Worm (Caenorhabditis elegans) whole organism, young adult: ENCODE data around the gene cup-15.
A peak's percentile ranks its signal among the peaks of the same experiment; 100 is the strongest.

Source experiments
- C17E4.6 ChIP-seq: fragments of 200-800 bp; sonication (Bioruptor generic); IDR thresholded peaks from 2 replicates; pipeline ENCODE4 v1.3.6; 2022; ENCODE audit warnings: missing genetic modification reagents, missing genetic modification characterization, missing compliant biosample characterization
- F33H1.4 ChIP-seq: fragments of 200-800 bp; sonication (Bioruptor generic); IDR thresholded peaks from 2 replicates; pipeline ENCODE4 v1.3.6; 2022; ENCODE audit warnings: missing genetic modification reagents, missing genetic modification characterization, missing compliant biosample characterization
- F49E8.2 ChIP-seq: sonication (generic microtip); optimal IDR thresholded peaks from 3 replicates; lab custom pipeline; 2017; ENCODE audit warnings: missing genetic modification characterization, mild to moderate bottlenecking, missing compliant biosample characterization, antibody characterized with exemption, moderate library complexity; ENCODE audit not compliant: insufficient read depth
- K11D2.4 ChIP-seq: fragments of 200-800 bp; sonication (Bioruptor generic); IDR thresholded peaks from 2 replicates; pipeline ENCODE4 v1.3.6; 2022; ENCODE audit warnings: missing genetic modification reagents, missing genetic modification characterization, missing compliant biosample characterization
- atf-7 ChIP-seq: sonication (generic microtip); optimal IDR thresholded peaks from 2 replicates; lab custom pipeline; 2017; ENCODE audit warnings: mild to moderate bottlenecking, missing genetic modification characterization, missing compliant biosample characterization
- cebp-1 ChIP-seq, 2 experiments: fragments of 200-800 bp in 1 of 2; sonication (Bioruptor generic) in 1 of 2; sonication (generic microtip) in 1 of 2; IDR thresholded peaks in 1 of 2; optimal IDR thresholded peaks in 1 of 2; 2 replicates each; pipeline versions ENCODE4 v1.3.6 to Lab custom; 2017 to 2022; ENCODE audit warnings: missing compliant biosample characterization in 2 of 2, missing genetic modification characterization in 2 of 2, mild to moderate bottlenecking in 1 of 2, missing genetic modification reagents in 1 of 2, moderate library complexity in 1 of 2
- ceh-79 ChIP-seq: sonication (generic microtip); optimal IDR thresholded peaks from 2 replicates; lab custom pipeline; 2017; ENCODE audit warnings: mild to moderate bottlenecking, missing genetic modification characterization, missing compliant biosample characterization
- dox-1 ChIP-seq: fragments of 200-800 bp; sonication (Bioruptor generic); IDR thresholded peaks from 2 replicates; pipeline ENCODE4 v1.3.6; 2022; ENCODE audit warnings: missing genetic modification reagents, missing genetic modification characterization, missing compliant biosample characterization
- him-1 ChIP-seq: sonication (generic microtip); optimal IDR thresholded peaks from 2 replicates; lab custom pipeline; 2016; ENCODE audit warnings: missing genotype, missing genetic modification reagents, missing genetic modification characterization, missing compliant biosample characterization
- hlh-26 ChIP-seq: fragments of 200-800 bp; sonication (Bioruptor generic); conservative IDR thresholded peaks from 2 replicates; pipeline ENCODE4 v1.3.6; 2022; ENCODE audit warnings: missing genetic modification reagents, missing genetic modification characterization, missing compliant biosample characterization
- hmg-1.2 ChIP-seq: fragments of 200-800 bp; sonication (Bioruptor generic); IDR thresholded peaks from 2 replicates; pipeline ENCODE4 v1.3.6; 2022; ENCODE audit warnings: missing genetic modification reagents, missing genetic modification characterization, missing compliant biosample characterization
- let-526 ChIP-seq: fragments of 200-800 bp; sonication (Bioruptor generic); IDR thresholded peaks from 2 replicates; pipeline ENCODE4 v1.3.6; 2022; ENCODE audit warnings: missing genetic modification reagents, missing genetic modification characterization, missing compliant biosample characterization
- let-607 ChIP-seq, 2 experiments: fragments of 200-800 bp in 1 of 2; sonication (Bioruptor generic) in 1 of 2; sonication (generic microtip) in 1 of 2; optimal IDR thresholded peaks; 2 replicates each; lab custom pipeline; 2016 to 2018; ENCODE audit warnings: mild to moderate bottlenecking in 2 of 2, missing compliant biosample characterization in 2 of 2, missing genetic modification characterization in 2 of 2, moderate library complexity in 2 of 2, missing genotype in 1 of 2
- lin-40 ChIP-seq: sonication (generic microtip); optimal IDR thresholded peaks from 2 replicates; lab custom pipeline; 2016; ENCODE audit warnings: missing genetic modification characterization, mild to moderate bottlenecking, missing compliant biosample characterization, missing genotype, missing genetic modification reagents
- lsy-27 ChIP-seq: sonication (generic microtip); optimal IDR thresholded peaks from 2 replicates; lab custom pipeline; 2017; ENCODE audit warnings: missing genetic modification characterization, mild to moderate bottlenecking, missing compliant biosample characterization, antibody characterized with exemption, missing genotype, borderline replicate concordance; ENCODE audit not compliant: insufficient read depth
- mes-4 ChIP-seq: sonication (generic microtip); optimal IDR thresholded peaks from 2 replicates; lab custom pipeline; 2016; ENCODE audit warnings: missing genotype, missing genetic modification characterization, missing compliant biosample characterization
- mxl-1 ChIP-seq: sonication (generic microtip); optimal IDR thresholded peaks from 2 replicates; lab custom pipeline; 2016; ENCODE audit warnings: missing genetic modification characterization, missing compliant biosample characterization
- nfya-1 ChIP-seq: sonication (generic microtip); optimal IDR thresholded peaks from 2 replicates; lab custom pipeline; 2017; ENCODE audit warnings: antibody characterized with exemption, missing compliant biosample characterization, missing genetic modification characterization, borderline replicate concordance; ENCODE audit not compliant: insufficient read depth
- nhr-27 ChIP-seq: fragments of 200-800 bp; sonication (Bioruptor generic); optimal IDR thresholded peaks from 2 replicates; lab custom pipeline; 2018; ENCODE audit warnings: mild to moderate bottlenecking, missing genetic modification characterization, moderate library complexity, missing compliant biosample characterization
- nhr-80 ChIP-seq: sonication (generic microtip); optimal IDR thresholded peaks from 2 replicates; lab custom pipeline; 2016; ENCODE audit warnings: missing genetic modification characterization, missing compliant biosample characterization
- repo-1 ChIP-seq: sonication (generic microtip); optimal IDR thresholded peaks from 2 replicates; lab custom pipeline; 2017; ENCODE audit warnings: mild to moderate bottlenecking, missing genetic modification characterization, missing compliant biosample characterization
- snpc-4 ChIP-seq, 5 experiments: fragments of 150-350 bp in 1 of 5; sonication (generic microtip) in 4 of 5; optimal IDR thresholded peaks; 2 replicates each; lab custom pipeline; 2014 to 2018; ENCODE audit warnings: missing genetic modification characterization in 5 of 5, missing biosample characterization in 3 of 5, antibody characterized with exemption in 2 of 5, mild to moderate bottlenecking in 2 of 5, missing compliant biosample characterization in 2 of 5, missing genotype in 2 of 5, moderate library complexity in 2 of 5, missing genetic modification reagents in 1 of 5
- sptf-2 ChIP-seq: fragments of 200-800 bp; sonication (Bioruptor generic); optimal IDR thresholded peaks from 2 replicates; lab custom pipeline; 2018; ENCODE audit warnings: mild to moderate bottlenecking, missing genetic modification characterization, missing compliant biosample characterization
- unc-62 ChIP-seq: fragments of 150-350 bp; optimal IDR thresholded peaks from 2 replicates; lab custom pipeline; 2014; ENCODE audit warnings: missing biosample characterization, missing genetic modification reagents, missing genetic modification characterization
- ztf-3 ChIP-seq: fragments of 200-800 bp; sonication (Bioruptor generic); optimal IDR thresholded peaks from 2 replicates; lab custom pipeline; 2018; ENCODE audit warnings: mild to moderate bottlenecking, missing genetic modification characterization, missing compliant biosample characterization

The cup-15 gene

ce11 chrII:9322870-9323349, 29.9 kb upstream of the cup-15 start, which contains the start of gene rab-39:
Gene rab-39, minus strand, starts transcription at chrII:9322920.
- TF ChIP-seq C17E4.6 (GFP tag; lab: Robert Waterston, UW), result no peak
- no peak for TF ChIP-seq F49E8.2 (tag; lab: Kevin White, UChicago)
- no peak for TF ChIP-seq snpc-4 (GFP tag; optimal IDR thresholded peaks at IDR 0.05; lab: Kevin White, UChicago)
- no peak for TF ChIP-seq snpc-4 (tag; optimal IDR thresholded peaks at IDR 0.05; lab: Kevin White, UChicago)
- no peak for TF ChIP-seq atf-7
- TF ChIP-seq him-1, result no peak
- no peak for TF ChIP-seq repo-1 (tag; lab: Kevin White, UChicago)
- peak; percentile 74 for TF ChIP-seq F33H1.4 (GFP tag; lab: Robert Waterston, UW)

DNA sequence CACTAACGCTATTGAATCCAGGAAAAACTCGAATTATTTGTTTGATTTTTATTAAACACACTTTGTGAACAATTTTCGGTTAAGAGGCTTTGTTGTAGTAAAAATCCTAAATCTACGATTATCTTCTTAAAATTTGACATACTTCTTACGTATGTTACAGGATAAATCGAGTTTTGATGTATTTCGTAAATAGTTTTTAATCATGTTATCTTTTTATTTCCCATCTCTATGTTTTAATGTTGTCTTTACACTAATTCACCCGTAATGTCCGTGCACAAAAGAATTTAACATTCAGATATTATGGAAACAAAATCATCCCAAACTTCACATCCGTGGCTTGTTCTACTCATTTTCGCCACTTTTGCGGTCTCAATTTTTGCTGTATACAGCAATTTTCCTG, 29.1 kb upstream of the cup-15 start, which contains the start of gene egli-1:
TSS of gene egli-1 (plus strand) at position 301 of the 400 bp plus-strand sequence.
- TF ChIP-seq nhr-27, result no peak
- TF ChIP-seq mes-4 (tag; lab: Kevin White, UChicago), result no peak
- no peak for TF ChIP-seq cebp-1 (GFP tag; IDR thresholded peaks at IDR 0.05; lab: Robert Waterston, UW)
- TF ChIP-seq cebp-1 (tag; optimal IDR thresholded peaks at IDR 0.05; lab: Kevin White, UChicago), result peak; percentile 66

DNA sequence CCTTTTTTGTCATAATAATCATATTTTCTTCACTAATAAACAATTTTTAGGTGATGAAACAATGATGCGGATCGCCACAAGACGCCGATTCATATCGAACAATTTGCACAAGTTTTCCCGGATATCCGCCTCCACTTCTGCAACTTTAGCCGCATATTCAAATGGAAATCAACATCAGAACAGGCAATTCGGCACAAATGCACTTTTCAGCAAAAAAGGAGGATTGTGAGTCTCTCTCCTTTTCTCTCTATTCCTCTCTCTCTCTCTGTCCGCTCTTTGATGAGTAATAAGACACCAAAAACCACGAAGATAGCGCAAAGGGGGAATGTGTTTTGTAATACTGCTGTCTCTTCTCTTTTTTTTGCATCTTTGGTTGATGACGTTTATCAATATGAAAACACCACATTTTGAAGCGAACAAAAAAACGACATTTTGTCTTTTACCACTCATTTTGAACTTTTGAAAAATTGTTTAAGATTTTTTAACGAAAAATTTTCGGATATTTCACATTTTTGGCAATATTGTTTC, 27.9 kb upstream of the cup-15 start, which contains the start of gene eat-3:
TSS of gene eat-3 (plus strand) at position 51 of the 528 bp plus-strand sequence.
- TF ChIP-seq mxl-1 (tag; lab: Kevin White, UChicago), result no peak
- TF ChIP-seq lin-40 (tag; lab: Kevin White, UChicago), result peak; percentile 17
- no peak for TF ChIP-seq cebp-1 (GFP tag; IDR thresholded peaks at IDR 0.05; lab: Robert Waterston, UW)
- TF ChIP-seq cebp-1 (tag; optimal IDR thresholded peaks at IDR 0.05; lab: Kevin White, UChicago), result peak; percentile 43

DNA sequence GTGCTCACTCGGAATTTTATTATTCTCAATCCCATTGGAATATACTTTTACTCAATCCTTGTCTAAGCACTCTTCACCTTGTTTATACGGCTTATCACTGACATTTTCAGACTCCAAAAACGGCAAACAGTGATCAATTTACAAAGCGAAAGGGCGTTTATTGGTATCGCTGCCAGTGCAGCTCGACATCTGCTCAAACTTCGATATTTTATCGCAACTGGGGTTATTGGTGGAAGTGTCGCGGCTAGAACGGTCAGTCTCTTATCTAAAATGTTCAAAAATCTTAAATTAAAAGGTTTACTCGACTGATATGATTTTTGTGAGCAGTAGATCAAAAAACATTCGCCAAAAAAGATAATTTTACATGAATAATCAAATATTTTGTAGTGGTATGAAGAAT, 27.2 kb upstream of the cup-15 start:
- TF ChIP-seq let-526 (no peak), nhr-27 (no peak), nhr-80 (tag; lab: Kevin White, UChicago) (peak; percentile 80), nfya-1 (no peak), dox-1 (GFP tag; lab: Robert Waterston, UW) (peak; percentile 47; the same call in 1 of the 2 replicates)

ce11 chrII:9329474-9329873, 23.3 kb upstream of the cup-15 start, which contains the start of gene wbp-2:
Gene wbp-2, plus strand, starts transcription at chrII:9329774.
- TF ChIP-seq sptf-2 (GFP tag; lab: Kevin White, UChicago) (no peak), hmg-1.2 (GFP tag; lab: Robert Waterston, UW) (0 out of 2 replicates have a peak, but pooled peaks have one; percentile 7), ceh-79 (no peak), repo-1 (tag; lab: Kevin White, UChicago) (no peak), lsy-27 (tag; lab: Kevin White, UChicago) (no peak), unc-62 (GFP tag; lab: Kevin White, UChicago) (no peak)
- TF ChIP-seq, all 124 proteins: peak for 1

DNA sequence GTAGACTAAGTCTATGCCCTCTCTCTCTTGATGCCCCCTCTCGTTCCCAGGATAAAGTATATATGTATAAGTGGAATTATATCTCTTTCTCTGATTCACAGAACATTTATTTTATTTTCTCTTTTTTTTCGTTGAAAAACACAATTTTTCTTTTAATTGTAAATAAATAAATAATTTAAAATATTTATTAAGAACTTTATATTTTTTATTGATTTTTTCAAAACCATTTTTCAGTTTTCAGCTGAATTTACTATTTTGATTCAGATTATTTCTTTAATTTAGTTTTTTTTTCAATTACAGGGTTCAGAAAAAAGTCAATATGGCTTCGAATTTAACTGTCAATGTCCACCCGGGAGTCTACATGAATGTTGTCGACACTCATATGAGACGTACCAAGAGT, 21.5 kb upstream of the cup-15 start, which contains the start of gene eif-3.F:
TSS of gene eif-3.F (plus strand) at position 301 of the 400 bp plus-strand sequence.
- no peak for TF ChIP-seq K11D2.4 (GFP tag; lab: Robert Waterston, UW)
- no peak for TF ChIP-seq hlh-26 (GFP tag; lab: Robert Waterston, UW)
- TF ChIP-seq ztf-3 (GFP tag; lab: Kevin White, UChicago), result no peak
- TF ChIP-seq let-607 (tag; optimal IDR thresholded peaks at IDR 0.05; lab: Kevin White, UChicago), result no peak
